Fruit fly (Drosophila melanogaster) whole organism, embryonic: Measurements from ENCODE around the gene CG18662.
A peak's percentile ranks its signal among the peaks of the same experiment; 100 is the strongest.

Experiments
- B-H2 ChIP-seq: fragments of 200-800 bp; sonication (Bioruptor generic); optimal IDR thresholded peaks from 2 replicates; lab custom pipeline; 2018; ENCODE audit warnings: missing biosample characterization, mild to moderate bottlenecking, missing genetic modification characterization
- BEAF-32 ChIP-seq: fragments of 200-800 bp; sonication (Bioruptor generic); optimal IDR thresholded peaks from 3 replicates; lab custom pipeline; 2017; ENCODE audit warnings: missing biosample characterization, missing genetic modification characterization, mild to moderate bottlenecking, moderate library complexity, missing genetic modification reagents
- CG10654 ChIP-seq: fragments of 200-800 bp; sonication (Bioruptor generic); optimal IDR thresholded peaks from 2 replicates; lab custom pipeline; 2016; ENCODE audit warnings: missing biosample characterization, missing genetic modification characterization
- CG11695 ChIP-seq: fragments of 200-800 bp; sonication (Bioruptor generic); IDR thresholded peaks from 3 replicates; pipeline ENCODE4 v1.3.6; 2022; ENCODE audit warnings: missing biosample characterization, missing genetic modification characterization
- CG12236 ChIP-seq: fragments of 200-800 bp; sonication (Bioruptor generic); optimal IDR thresholded peaks from 2 replicates; lab custom pipeline; 2016; ENCODE audit warnings: missing biosample characterization, missing genetic modification characterization
- CG13287 ChIP-seq: fragments of 200-800 bp; sonication (Bioruptor generic); IDR thresholded peaks from 2 replicates; pipeline ENCODE4 v1.3.6; 2022; ENCODE audit warnings: missing biosample characterization, missing genetic modification characterization; ENCODE audit not compliant: partially characterized antibody
- CG14014 ChIP-seq: fragments of 200-800 bp; sonication (Bioruptor generic); IDR thresholded peaks from 2 replicates; pipeline ENCODE4 v1.3.6; 2022; ENCODE audit warnings: missing biosample characterization, missing genetic modification characterization
- CG15073 ChIP-seq: fragments of 200-800 bp; sonication (Bioruptor generic); optimal IDR thresholded peaks from 2 replicates; lab custom pipeline; 2016; ENCODE audit warnings: missing biosample characterization, missing genetic modification characterization
- CG15601 ChIP-seq: fragments of 200-800 bp; sonication (Bioruptor generic); optimal IDR thresholded peaks from 3 replicates; lab custom pipeline; 2019; ENCODE audit warnings: missing biosample characterization, mild to moderate bottlenecking, missing genetic modification characterization, moderate library complexity
- CG17912 ChIP-seq: fragments of 200-800 bp; sonication (Bioruptor generic); optimal IDR thresholded peaks from 2 replicates; lab custom pipeline; 2018; ENCODE audit warnings: missing biosample characterization, mild to moderate bottlenecking, missing genetic modification characterization
- CG18599 ChIP-seq: fragments of 200-800 bp; sonication (Bioruptor generic); optimal IDR thresholded peaks from 3 replicates; lab custom pipeline; 2017; ENCODE audit warnings: missing biosample characterization, missing genetic modification characterization, mild to moderate bottlenecking, moderate library complexity, missing genetic modification reagents
- CG2889 ChIP-seq: fragments of 200-800 bp; sonication (Bioruptor generic); IDR thresholded peaks from 3 replicates; pipeline ENCODE4 v1.3.6; 2022; ENCODE audit warnings: missing biosample characterization, missing genetic modification characterization
- CG4707 ChIP-seq: fragments of 200-800 bp; sonication (Bioruptor generic); optimal IDR thresholded peaks from 2 replicates; lab custom pipeline; 2018; ENCODE audit warnings: missing biosample characterization, mild to moderate bottlenecking, missing genetic modification characterization, moderate library complexity
- CG4854 ChIP-seq: fragments of 200-800 bp; sonication (Bioruptor generic); optimal IDR thresholded peaks from 2 replicates; lab custom pipeline; 2016; ENCODE audit warnings: missing biosample characterization, missing genetic modification characterization, inconsistent platforms
- CG6654 ChIP-seq: fragments of 200-800 bp; sonication (Bioruptor generic); optimal IDR thresholded peaks from 2 replicates; lab custom pipeline; 2017; ENCODE audit warnings: missing biosample characterization, mild to moderate bottlenecking, missing genetic modification characterization
- CG6813 ChIP-seq: fragments of 200-800 bp; sonication (Bioruptor generic); optimal IDR thresholded peaks from 2 replicates; lab custom pipeline; 2017; ENCODE audit warnings: missing biosample characterization, missing genetic modification characterization, mild to moderate bottlenecking, moderate library complexity, missing genetic modification reagents
- CG7963 ChIP-seq: fragments of 200-800 bp; sonication (Bioruptor generic); IDR thresholded peaks from 3 replicates; pipeline ENCODE4 v1.3.6; 2022; ENCODE audit warnings: missing biosample characterization, missing genetic modification characterization; ENCODE audit not compliant: partially characterized antibody
- CG8359 ChIP-seq: fragments of 200-800 bp; sonication (Bioruptor generic); optimal IDR thresholded peaks from 2 replicates; lab custom pipeline; 2017; ENCODE audit warnings: missing biosample characterization, mild to moderate bottlenecking, missing genetic modification characterization, borderline replicate concordance
- CG9797 ChIP-seq: fragments of 200-800 bp; sonication (Bioruptor generic); optimal IDR thresholded peaks from 3 replicates; lab custom pipeline; 2018; ENCODE audit warnings: missing biosample characterization, mild to moderate bottlenecking, missing genetic modification characterization
- D19B ChIP-seq: fragments of 200-800 bp; sonication (Bioruptor generic); optimal IDR thresholded peaks from 2 replicates; lab custom pipeline; 2017; ENCODE audit warnings: missing biosample characterization, mild to moderate bottlenecking, missing genetic modification characterization
- Dref ChIP-seq: fragments of 200-800 bp; sonication (Bioruptor generic); IDR thresholded peaks from 2 replicates; pipeline ENCODE4 v1.3.6; 2022; ENCODE audit warnings: missing biosample characterization, missing genetic modification characterization
- Eip74EF ChIP-seq, 2 experiments: fragments of 200-800 bp in 1 of 2; fragments of >200 bp in 1 of 2; sonication (Bioruptor generic) in 1 of 2; optimal IDR thresholded peaks; 2 replicates each; lab custom pipeline; 2017 to 2019; ENCODE audit warnings: missing biosample characterization in 2 of 2, missing genetic modification characterization in 2 of 2, mild to moderate bottlenecking in 1 of 2, moderate library complexity in 1 of 2
- H2.0 ChIP-seq: fragments of 200-800 bp; sonication (Bioruptor generic); IDR thresholded peaks from 2 replicates; pipeline ENCODE4 v1.3.6; 2022; ENCODE audit warnings: missing biosample characterization, missing genetic modification characterization
- Hmx ChIP-seq: fragments of 200-800 bp; sonication (Bioruptor generic); optimal IDR thresholded peaks from 2 replicates; lab custom pipeline; 2016; ENCODE audit warnings: missing biosample characterization, missing genetic modification characterization
- MESR4 ChIP-seq: fragments of 200-800 bp; sonication (Bioruptor generic); optimal IDR thresholded peaks from 2 replicates; lab custom pipeline; 2018; ENCODE audit warnings: missing biosample characterization, mild to moderate bottlenecking, missing genetic modification characterization, moderate library complexity
- Mes4 ChIP-seq: fragments of 200-800 bp; sonication (Bioruptor generic); optimal IDR thresholded peaks from 2 replicates; lab custom pipeline; 2016; ENCODE audit warnings: missing biosample characterization, missing genetic modification characterization
- NC2α ChIP-seq: fragments of 200-800 bp; sonication (Bioruptor generic); optimal IDR thresholded peaks from 2 replicates; lab custom pipeline; 2016; ENCODE audit warnings: missing biosample characterization, missing genetic modification characterization
- NFAT ChIP-seq: fragments of 200-800 bp; sonication (Bioruptor generic); IDR thresholded peaks from 2 replicates; pipeline ENCODE4 v1.3.6; 2022; ENCODE audit warnings: missing biosample characterization, missing genetic modification characterization
- NK7.1 ChIP-seq: fragments of 200-800 bp; sonication (Bioruptor generic); optimal IDR thresholded peaks from 3 replicates; lab custom pipeline; 2016; ENCODE audit warnings: missing biosample characterization, missing genetic modification characterization
- Opbp ChIP-seq: fragments of 200-800 bp; sonication (Bioruptor generic); IDR thresholded peaks from 3 replicates; pipeline ENCODE4 v1.3.6; 2022; ENCODE audit warnings: missing biosample characterization, missing genetic modification characterization; ENCODE audit not compliant: partially characterized antibody
- Pdp1 ChIP-seq, 2 experiments: fragments of 200-800 bp; sonication (Bioruptor generic); optimal IDR thresholded peaks; 3 replicates each; lab custom pipeline; 2016; ENCODE audit warnings: missing biosample characterization in 2 of 2, missing genetic modification characterization in 2 of 2, mild to moderate bottlenecking in 1 of 2, moderate library complexity in 1 of 2
- Rfx ChIP-seq: fragments of 200-800 bp; sonication (Bioruptor generic); IDR thresholded peaks from 2 replicates; pipeline ENCODE4 v1.3.6; 2022; ENCODE audit warnings: missing biosample characterization, missing genetic modification characterization
- Sry-δ ChIP-seq: fragments of 200-800 bp; sonication (Bioruptor generic); optimal IDR thresholded peaks from 2 replicates; lab custom pipeline; 2016; ENCODE audit warnings: missing biosample characterization, missing genetic modification characterization
- YL-1 ChIP-seq: fragments of 200-800 bp; sonication (Bioruptor generic); optimal IDR thresholded peaks from 3 replicates; lab custom pipeline; 2017; ENCODE audit warnings: missing biosample characterization, mild to moderate bottlenecking, missing genetic modification characterization
- al ChIP-seq: fragments of 200-800 bp; sonication (Bioruptor generic); IDR thresholded peaks from 2 replicates; pipeline ENCODE4 v1.3.6; 2022; ENCODE audit warnings: missing biosample characterization, missing genetic modification characterization
- ato ChIP-seq: fragments of 200-800 bp; sonication (Bioruptor generic); IDR thresholded peaks from 2 replicates; pipeline ENCODE4 v1.3.6; 2022; ENCODE audit warnings: missing biosample characterization, missing genetic modification characterization; ENCODE audit not compliant: partially characterized antibody
- caup ChIP-seq: fragments of 200-800 bp; sonication (Bioruptor generic); optimal IDR thresholded peaks from 3 replicates; lab custom pipeline; 2017; ENCODE audit warnings: missing biosample characterization, mild to moderate bottlenecking, missing genetic modification characterization, moderate library complexity; ENCODE audit not compliant: severe bottlenecking
- dpn ChIP-seq, 2 experiments: fragments of 200-800 bp; sonication (Bioruptor generic); optimal IDR thresholded peaks; 3 replicates each; lab custom pipeline; 2016; ENCODE audit warnings: missing biosample characterization in 2 of 2, missing genetic modification characterization in 2 of 2
- gem ChIP-seq: fragments of 200-800 bp; sonication (Bioruptor generic); optimal IDR thresholded peaks from 2 replicates; lab custom pipeline; 2019; ENCODE audit warnings: missing biosample characterization, mild to moderate bottlenecking, missing genetic modification characterization, moderate library complexity
- insv ChIP-seq, 2 experiments: fragments of 200-800 bp; sonication (Bioruptor generic); optimal IDR thresholded peaks; 3 replicates each; lab custom pipeline; 2016 to 2018; ENCODE audit warnings: missing biosample characterization in 2 of 2, missing genetic modification characterization in 2 of 2
- kni ChIP-seq: fragments of 200-800 bp; sonication (Bioruptor generic); optimal IDR thresholded peaks from 3 replicates; lab custom pipeline; 2017; ENCODE audit warnings: mild to moderate bottlenecking, missing biosample characterization, missing genetic modification reagents, missing genetic modification characterization
- lov ChIP-seq, 2 experiments: fragments of 200-800 bp in 1 of 2; fragments of >200 bp in 1 of 2; sonication (Bioruptor generic) in 1 of 2; IDR thresholded peaks in 1 of 2; optimal IDR thresholded peaks in 1 of 2; 2 replicates in 1 of 2; 3 replicates in 1 of 2; pipeline versions ENCODE4 v1.3.6 to Lab custom; 2017 to 2022; ENCODE audit warnings: missing biosample characterization in 1 of 2, missing genetic modification characterization in 1 of 2
- mirr ChIP-seq: fragments of 200-800 bp; sonication (Bioruptor generic); optimal IDR thresholded peaks from 3 replicates; lab custom pipeline; 2018; ENCODE audit warnings: missing biosample characterization, mild to moderate bottlenecking, missing genetic modification characterization
- nau ChIP-seq: fragments of 200-800 bp; sonication (Bioruptor generic); optimal IDR thresholded peaks from 3 replicates; lab custom pipeline; 2017; ENCODE audit warnings: missing biosample characterization, mild to moderate bottlenecking, missing genetic modification characterization, missing genetic modification reagents
- org-1 ChIP-seq: fragments of 200-800 bp; sonication (Bioruptor generic); optimal IDR thresholded peaks from 2 replicates; lab custom pipeline; 2017; ENCODE audit warnings: missing biosample characterization, missing genetic modification characterization
- salm ChIP-seq: fragments of 200-800 bp; sonication (Bioruptor generic); optimal IDR thresholded peaks from 2 replicates; lab custom pipeline; 2018; ENCODE audit warnings: missing biosample characterization, mild to moderate bottlenecking, missing genetic modification characterization
- zen ChIP-seq: fragments of 200-800 bp; sonication (Bioruptor generic); optimal IDR thresholded peaks from 3 replicates; lab custom pipeline; 2018; ENCODE audit warnings: missing biosample characterization, mild to moderate bottlenecking, missing genetic modification characterization, moderate library complexity

CG18662 gene

DNA sequence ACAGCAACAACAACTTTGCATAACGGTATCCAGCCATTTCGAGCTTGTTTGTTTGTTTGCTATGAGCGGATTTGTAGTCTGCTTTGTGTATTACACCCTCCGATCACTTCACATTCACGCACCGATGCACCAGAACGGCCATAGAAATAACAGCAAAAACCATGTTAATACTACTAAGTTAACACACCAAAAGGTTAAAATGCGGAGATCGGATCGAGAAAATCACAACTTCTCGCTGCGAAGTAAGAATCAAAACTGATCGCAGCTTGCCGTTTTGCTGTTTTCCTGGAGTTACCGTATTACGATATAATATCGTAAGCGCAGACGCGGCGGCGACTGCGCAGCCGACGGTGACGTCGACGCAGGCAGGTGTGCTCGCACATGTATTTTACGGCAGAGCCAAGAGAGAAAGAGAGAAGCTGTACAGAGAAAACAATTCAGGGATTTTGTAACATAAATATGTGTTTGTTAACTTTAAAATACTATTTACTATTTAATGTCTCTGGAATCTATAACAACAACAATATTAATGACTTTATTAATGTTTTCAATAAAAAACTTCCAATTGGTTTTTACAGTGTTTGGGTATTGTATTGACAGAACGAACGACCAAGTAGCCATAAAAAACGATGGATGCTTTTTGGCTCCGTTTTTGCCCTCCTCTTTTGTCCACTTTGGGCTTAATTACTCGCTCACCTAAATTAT lies 4.3 kb downstream of the CG18662 start, which contains the start of gene CG13101 (continued):
- TF ChIP-seq MESR4 (GFP tag; lab: Kevin White, UChicago): peak; percentile 42
- TF ChIP-seq CG13287: peak; percentile 22; the same call in 1 of the 2 replicates
- peak; percentile 91 for TF ChIP-seq CG6813 (GFP tag; lab: Kevin White, UChicago)
- TF ChIP-seq CG18599: peak; percentile 93
- TF ChIP-seq Mes4: peak; percentile 71
- TF ChIP-seq Pdp1 (GFP tag; optimal IDR thresholded peaks at IDR 0.05; lab: Kevin White, UChicago): peak; percentile 85 to 87
- TF ChIP-seq Hmx (GFP tag; lab: Kevin White, UChicago): peak; percentile 71
- TF ChIP-seq CG9797 (GFP tag; lab: Kevin White, UChicago): no peak
- peak; percentile 88 for TF ChIP-seq salm (tag; lab: Kevin White, UChicago)
- TF ChIP-seq nau (GFP tag; lab: Kevin White, UChicago): peak; percentile 90
- TF ChIP-seq CG6654 (GFP tag; lab: Kevin White, UChicago): peak; percentile 20
- TF ChIP-seq CG17912 (GFP tag; lab: Kevin White, UChicago): no peak
- TF ChIP-seq YL-1 (GFP tag; lab: Kevin White, UChicago): peak; percentile 61
- peak; percentile 89 for TF ChIP-seq al (GFP tag; lab: Robert Waterston, UW)
- TF ChIP-seq Opbp (GFP tag; lab: Robert Waterston, UW): no peak
- no peak for TF ChIP-seq BEAF-32 (GFP tag; lab: Kevin White, UChicago)
- peak; percentile 56 for TF ChIP-seq CG12236 (GFP tag; lab: Kevin White, UChicago)
- peak; percentile 77 for TF ChIP-seq D19B (GFP tag; lab: Kevin White, UChicago)
- peak; percentile 96 for TF ChIP-seq Rfx (GFP tag; lab: Robert Waterston, UW)
- TF ChIP-seq Eip74EF (GFP tag; optimal IDR thresholded peaks at IDR 0.05; lab: Kevin White, UChicago): peak in 1 of 2 experiments; percentile 90
- TF ChIP-seq CG15073: peak; percentile 56
- TF ChIP-seq kni (GFP tag; lab: Kevin White, UChicago): no peak
- TF ChIP-seq ato (GFP tag; lab: Robert Waterston, UW): no peak
- no peak for TF ChIP-seq mirr (GFP tag; lab: Kevin White, UChicago)
- peak; percentile 84 for TF ChIP-seq CG10654 (GFP tag; lab: Kevin White, UChicago)
- TF ChIP-seq CG4707 (GFP tag; lab: Kevin White, UChicago): peak; percentile 57
- peak; percentile 79 for TF ChIP-seq CG8359 (GFP tag; lab: Kevin White, UChicago)
- TF ChIP-seq NC2α (GFP tag; lab: Kevin White, UChicago): peak; percentile 67
- TF ChIP-seq CG14014 (GFP tag; lab: Robert Waterston, UW): peak; percentile 94
- TF ChIP-seq gem: peak; percentile 97
- TF ChIP-seq CG11695 (GFP tag; lab: Robert Waterston, UW): peak; percentile 97
- peak; percentile 88 for TF ChIP-seq CG2889
- no peak for TF ChIP-seq CG7963 (GFP tag; lab: Robert Waterston, UW)
- TF ChIP-seq lov (optimal IDR thresholded peaks at IDR 0.05; lab: Kevin White, UChicago): no peak
- TF ChIP-seq lov (GFP tag; IDR thresholded peaks at IDR 0.05; lab: Robert Waterston, UW): peak; percentile 85; the same call in 2 of the 3 replicates
- TF ChIP-seq B-H2: no peak
- peak; percentile 89 for TF ChIP-seq CG15601
- peak in 1 of 2 experiments; percentile 27 for TF ChIP-seq insv (GFP tag; optimal IDR thresholded peaks at IDR 0.05; lab: Kevin White, UChicago)
- TF ChIP-seq dpn (GFP tag; optimal IDR thresholded peaks at IDR 0.05; lab: Kevin White, UChicago): peak; percentile 86 to 91
- TF ChIP-seq NFAT: peak; percentile 86
- peak; percentile 89 for TF ChIP-seq caup (GFP tag; lab: Kevin White, UChicago)
- peak; percentile 89 for TF ChIP-seq org-1 (GFP tag; lab: Kevin White, UChicago)
- peak; percentile 72 for TF ChIP-seq NK7.1 (GFP tag; lab: Kevin White, UChicago)
- no peak for TF ChIP-seq Dref (GFP tag; lab: Robert Waterston, UW)
- peak; percentile 93 for TF ChIP-seq H2.0
- TF ChIP-seq Sry-δ (GFP tag; lab: Kevin White, UChicago): peak; percentile 42
- TF ChIP-seq zen (tag; lab: Kevin White, UChicago): peak; percentile 89
- TF ChIP-seq CG4854 (GFP tag; lab: Kevin White, UChicago): peak; percentile 79
